Worm (Caenorhabditis elegans) whole organism, L4 larva: ENCODE results near the gene col-147.

ENCODE experiments used
- F44E2.7 ChIP-seq: fragments of 200-800 bp; sonication (Bioruptor generic); IDR thresholded peaks from 2 replicates; pipeline ENCODE4 v2.1.2; 2022; ENCODE audit warnings: missing genetic modification characterization, missing compliant biosample characterization
- aly-2 ChIP-seq: sonication (generic microtip); optimal IDR thresholded peaks from 2 replicates; lab custom pipeline; 2018; ENCODE audit warnings: missing biosample characterization, missing genetic modification characterization
- mdl-1 ChIP-seq, 2 experiments: fragments of 150-350 bp in 1 of 2; sonication (generic microtip) in 1 of 2; optimal IDR thresholded peaks; 2 replicates each; lab custom pipeline; 2014 to 2017; ENCODE audit warnings: missing biosample characterization in 2 of 2, missing genetic modification characterization in 2 of 2
- nhr-76 ChIP-seq: fragments of 150-350 bp; optimal IDR thresholded peaks from 2 replicates; lab custom pipeline; 2014; ENCODE audit warnings: missing biosample characterization, missing genetic modification characterization
- pha-4 ChIP-seq, 2 experiments: fragments of 150-350 bp in 1 of 2; fragments of 200-800 bp in 1 of 2; sonication (Bioruptor generic) in 1 of 2; IDR thresholded peaks in 1 of 2; optimal IDR thresholded peaks in 1 of 2; 2 replicates each; pipeline versions ENCODE4 v1.3.6 to Lab custom; 2014 to 2022; ENCODE audit warnings: missing genetic modification characterization in 2 of 2, missing genetic modification reagents in 2 of 2, missing biosample characterization in 1 of 2, missing compliant biosample characterization in 1 of 2
- unc-39 ChIP-seq: sonication (generic microtip); optimal IDR thresholded peaks from 2 replicates; lab custom pipeline; 2017; ENCODE audit warnings: missing biosample characterization, missing genetic modification characterization
- zag-1 ChIP-seq: fragments of 150-350 bp; optimal IDR thresholded peaks from 2 replicates; lab custom pipeline; 2014; ENCODE audit warnings: missing biosample characterization, missing genetic modification characterization

DNA sequence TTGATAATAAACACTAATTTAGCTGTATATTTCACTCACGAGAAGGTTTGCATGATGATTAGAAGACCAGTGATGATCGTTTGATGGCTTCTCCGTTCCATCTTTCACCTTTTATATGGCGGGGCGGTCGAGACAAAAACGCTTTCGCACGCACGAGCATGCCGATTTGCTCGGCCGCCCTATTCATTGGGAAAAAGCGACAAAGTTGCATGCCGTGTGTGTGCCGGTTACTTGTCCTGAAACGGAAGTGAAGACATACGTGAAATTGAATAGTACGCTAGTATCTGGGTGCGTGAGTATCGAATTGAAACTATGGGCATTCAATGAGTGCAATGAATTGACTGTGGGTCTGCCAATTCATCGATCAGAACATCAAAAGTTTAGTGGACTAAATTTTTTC is 10.3 kb downstream of the col-147 start, which contains the start of gene idpc-5:
- TF ChIP-seq aly-2, result no peak
- TF ChIP-seq pha-4 (GFP tag; IDR thresholded peaks at IDR 0.05; lab: Robert Waterston, UW), result no peak
- no peak for TF ChIP-seq pha-4 (tag; optimal IDR thresholded peaks at IDR 0.05; lab: Kevin White, UChicago)
- TF ChIP-seq F44E2.7, result no peak
- TF ChIP-seq mdl-1 (tag; optimal IDR thresholded peaks at IDR 0.05; lab: Kevin White, UChicago), result no peak
- no peak for TF ChIP-seq zag-1 (tag; lab: Kevin White, UChicago)
- no peak for TF ChIP-seq unc-39
- no peak for TF ChIP-seq nhr-76 (tag; lab: Kevin White, UChicago)
